Fruit fly (Drosophila melanogaster) whole organism, embryonic: ENCODE measurements around the gene CG43750.

Experiments
- BEAF-32 ChIP-seq: fragments of 200-800 bp; sonication (Bioruptor generic); optimal IDR thresholded peaks from 3 replicates; lab custom pipeline; 2017; ENCODE audit warnings: missing biosample characterization, missing genetic modification characterization, mild to moderate bottlenecking, moderate library complexity, missing genetic modification reagents
- Bgb ChIP-seq: fragments of 200-800 bp; sonication (Bioruptor generic); IDR thresholded peaks from 2 replicates; pipeline ENCODE4 v1.3.6; 2022; ENCODE audit warnings: missing biosample characterization, missing genetic modification characterization; ENCODE audit not compliant: partially characterized antibody
- CG10147 ChIP-seq: fragments of 200-800 bp; sonication (Bioruptor generic); optimal IDR thresholded peaks from 2 replicates; lab custom pipeline; 2019; ENCODE audit warnings: missing biosample characterization, mild to moderate bottlenecking, missing genetic modification characterization, moderate library complexity
- CG10321 ChIP-seq: fragments of 200-800 bp; sonication (Bioruptor generic); IDR thresholded peaks from 2 replicates; pipeline ENCODE4 v1.3.6; 2022; ENCODE audit warnings: missing biosample characterization, missing genetic modification characterization
- CG10462 ChIP-seq: fragments of 200-800 bp; sonication (Bioruptor generic); optimal IDR thresholded peaks from 2 replicates; lab custom pipeline; 2016; ENCODE audit warnings: missing biosample characterization, missing genetic modification characterization
- CG12299 ChIP-seq: fragments of 200-800 bp; sonication (Bioruptor generic); optimal IDR thresholded peaks from 2 replicates; lab custom pipeline; 2018; ENCODE audit warnings: missing biosample characterization, mild to moderate bottlenecking, missing genetic modification characterization
- CG12659 ChIP-seq: fragments of 200-800 bp; sonication (Bioruptor generic); optimal IDR thresholded peaks from 3 replicates; lab custom pipeline; 2017; ENCODE audit warnings: mild to moderate bottlenecking, missing biosample characterization, missing genetic modification reagents, missing genetic modification characterization
- CG13624 ChIP-seq: fragments of 200-800 bp; sonication (Bioruptor generic); optimal IDR thresholded peaks from 2 replicates; lab custom pipeline; 2016; ENCODE audit warnings: missing biosample characterization, missing genetic modification characterization
- CG15073 ChIP-seq: fragments of 200-800 bp; sonication (Bioruptor generic); optimal IDR thresholded peaks from 2 replicates; lab custom pipeline; 2016; ENCODE audit warnings: missing biosample characterization, missing genetic modification characterization
- CG15601 ChIP-seq: fragments of 200-800 bp; sonication (Bioruptor generic); optimal IDR thresholded peaks from 3 replicates; lab custom pipeline; 2019; ENCODE audit warnings: missing biosample characterization, mild to moderate bottlenecking, missing genetic modification characterization, moderate library complexity
- CG17385 ChIP-seq: fragments of 200-800 bp; sonication (Bioruptor generic); optimal IDR thresholded peaks from 3 replicates; lab custom pipeline; 2018; ENCODE audit warnings: missing biosample characterization, mild to moderate bottlenecking, missing genetic modification characterization
- CG17829 ChIP-seq: fragments of 200-800 bp; optimal IDR thresholded peaks from 2 replicates; lab custom pipeline; 2019; ENCODE audit warnings: missing biosample characterization, mild to moderate bottlenecking, missing genetic modification characterization, moderate library complexity
- CG17912 ChIP-seq: fragments of 200-800 bp; sonication (Bioruptor generic); optimal IDR thresholded peaks from 2 replicates; lab custom pipeline; 2018; ENCODE audit warnings: missing biosample characterization, mild to moderate bottlenecking, missing genetic modification characterization
- CG1832 ChIP-seq: fragments of 200-800 bp; sonication (Bioruptor generic); optimal IDR thresholded peaks from 2 replicates; lab custom pipeline; 2017; ENCODE audit warnings: missing biosample characterization, mild to moderate bottlenecking, missing genetic modification characterization, inconsistent platforms
- CG30431 ChIP-seq: fragments of 200-800 bp; sonication (Bioruptor generic); optimal IDR thresholded peaks from 2 replicates; lab custom pipeline; 2017; ENCODE audit warnings: missing biosample characterization, missing genetic modification characterization
- CG3163 ChIP-seq: fragments of 200-800 bp; sonication (Bioruptor generic); optimal IDR thresholded peaks from 3 replicates; lab custom pipeline; 2016; ENCODE audit warnings: missing biosample characterization, missing genetic modification characterization
- CG3726 ChIP-seq: fragments of 200-800 bp; sonication (Bioruptor generic); IDR thresholded peaks from 3 replicates; pipeline ENCODE4, ENCODE4 v1.3.6; 2022; ENCODE audit warnings: missing biosample characterization, missing genetic modification characterization
- CG6254 ChIP-seq: fragments of 200-800 bp; sonication (Bioruptor generic); optimal IDR thresholded peaks from 3 replicates; lab custom pipeline; 2017; ENCODE audit warnings: mild to moderate bottlenecking, missing biosample characterization, missing genetic modification reagents, missing genetic modification characterization
- CG7839 ChIP-seq: fragments of 200-800 bp; sonication (Bioruptor generic); optimal IDR thresholded peaks from 3 replicates; lab custom pipeline; 2018; ENCODE audit warnings: missing biosample characterization, mild to moderate bottlenecking, missing genetic modification characterization, moderate library complexity
- CG7928 ChIP-seq: fragments of 200-800 bp; sonication (Bioruptor generic); optimal IDR thresholded peaks from 2 replicates; lab custom pipeline; 2017; ENCODE audit warnings: missing biosample characterization, mild to moderate bottlenecking, missing genetic modification characterization
- CG9215 ChIP-seq: fragments of 200-800 bp; sonication (Bioruptor generic); IDR thresholded peaks from 2 replicates; pipeline ENCODE4 v1.3.6; 2022; ENCODE audit warnings: missing biosample characterization, missing genetic modification characterization
- Gsc ChIP-seq: fragments of 200-800 bp; sonication (Bioruptor generic); IDR thresholded peaks from 2 replicates; pipeline ENCODE4 v1.3.6; 2022; ENCODE audit warnings: missing biosample characterization, missing genetic modification characterization
- Lim3 ChIP-seq: fragments of 200-800 bp; sonication (Bioruptor generic); IDR thresholded peaks from 2 replicates; pipeline ENCODE4 v1.3.6; 2022; ENCODE audit warnings: missing biosample characterization, missing genetic modification characterization
- MBD-R2 ChIP-seq: fragments of 200-800 bp; sonication (Bioruptor generic); IDR thresholded peaks from 2 replicates; pipeline ENCODE4 v1.3.6; 2022; ENCODE audit warnings: missing biosample characterization, missing genetic modification characterization
- Med ChIP-seq: fragments of 200-800 bp; sonication (Bioruptor generic); peaks from one replicate; lab custom pipeline; 2016; ENCODE audit warnings: missing biosample characterization, missing genetic modification characterization, mild to moderate bottlenecking, inconsistent platforms, moderate library complexity
- Opbp ChIP-seq: fragments of 200-800 bp; sonication (Bioruptor generic); IDR thresholded peaks from 3 replicates; pipeline ENCODE4 v1.3.6; 2022; ENCODE audit warnings: missing biosample characterization, missing genetic modification characterization; ENCODE audit not compliant: partially characterized antibody
- Rfx ChIP-seq: fragments of 200-800 bp; sonication (Bioruptor generic); IDR thresholded peaks from 2 replicates; pipeline ENCODE4 v1.3.6; 2022; ENCODE audit warnings: missing biosample characterization, missing genetic modification characterization
- YL-1 ChIP-seq: fragments of 200-800 bp; sonication (Bioruptor generic); optimal IDR thresholded peaks from 3 replicates; lab custom pipeline; 2017; ENCODE audit warnings: missing biosample characterization, mild to moderate bottlenecking, missing genetic modification characterization
- ab ChIP-seq: fragments of 200-800 bp; sonication (Bioruptor generic); optimal IDR thresholded peaks from 2 replicates; lab custom pipeline; 2016; ENCODE audit warnings: missing biosample characterization, missing genetic modification characterization
- ara ChIP-seq: fragments of 200-800 bp; sonication (Bioruptor generic); IDR thresholded peaks from 2 replicates; pipeline ENCODE4 v1.3.6; 2022; ENCODE audit warnings: missing biosample characterization, missing genetic modification characterization
- bbx ChIP-seq: fragments of 200-800 bp; sonication (Bioruptor generic); IDR thresholded peaks from 2 replicates; pipeline ENCODE4 v1.3.6; 2022; ENCODE audit warnings: missing biosample characterization, missing genetic modification characterization; ENCODE audit not compliant: partially characterized antibody
- bowl ChIP-seq: fragments of 200-800 bp; sonication (Bioruptor generic); IDR thresholded peaks from 2 replicates; pipeline ENCODE4 v1.3.6; 2022; ENCODE audit warnings: missing biosample characterization, missing genetic modification characterization
- btn ChIP-seq: fragments of 200-800 bp; sonication (Bioruptor generic); optimal IDR thresholded peaks from 2 replicates; lab custom pipeline; 2016; ENCODE audit warnings: missing biosample characterization, missing genetic modification characterization
- crc ChIP-seq: fragments of 200-800 bp; sonication (Bioruptor generic); optimal IDR thresholded peaks from 2 replicates; lab custom pipeline; 2016; ENCODE audit warnings: missing biosample characterization, missing genetic modification characterization
- croc ChIP-seq: fragments of 200-800 bp; sonication (Bioruptor generic); conservative IDR thresholded peaks from 3 replicates; pipeline ENCODE4 v1.3.6; 2022; ENCODE audit warnings: missing biosample characterization, missing genetic modification characterization
- dm ChIP-seq: fragments of 200-800 bp; sonication (Bioruptor generic); optimal IDR thresholded peaks from 3 replicates; lab custom pipeline; 2016; ENCODE audit warnings: missing biosample characterization, missing genetic modification characterization
- esg ChIP-seq: fragments of 200-800 bp; sonication (Bioruptor generic); conservative IDR thresholded peaks from 2 replicates; pipeline ENCODE4 v1.3.6; 2022; ENCODE audit warnings: missing biosample characterization, missing genetic modification characterization
- fd3F ChIP-seq: fragments of 200-800 bp; sonication (Bioruptor generic); optimal IDR thresholded peaks from 2 replicates; lab custom pipeline; 2018; ENCODE audit warnings: missing biosample characterization, mild to moderate bottlenecking, missing genetic modification characterization, moderate library complexity
- gcm ChIP-seq: fragments of 200-800 bp; sonication (Bioruptor generic); optimal IDR thresholded peaks from 2 replicates; lab custom pipeline; 2019; ENCODE audit warnings: missing biosample characterization, mild to moderate bottlenecking, missing genetic modification characterization, moderate library complexity
- hkb ChIP-seq, 2 experiments: fragments of 200-800 bp in 1 of 2; fragments of >200 bp in 1 of 2; sonication (Bioruptor generic) in 1 of 2; IDR thresholded peaks in 1 of 2; optimal IDR thresholded peaks in 1 of 2; 2 replicates each; pipeline versions ENCODE4 v1.3.6 to Lab custom; 2017 to 2022; ENCODE audit warnings: missing biosample characterization in 1 of 2, missing genetic modification characterization in 1 of 2
- jigr1 ChIP-seq: fragments of 200-800 bp; sonication (Bioruptor generic); IDR thresholded peaks from 3 replicates; pipeline ENCODE4 v1.3.6; 2022; ENCODE audit warnings: missing biosample characterization, missing genetic modification characterization
- jing ChIP-seq: fragments of 200-800 bp; sonication (Bioruptor generic); optimal IDR thresholded peaks from 2 replicates; lab custom pipeline; 2018; ENCODE audit warnings: missing biosample characterization, mild to moderate bottlenecking, missing genetic modification characterization
- kah ChIP-seq: fragments of 200-800 bp; sonication (Bioruptor generic); optimal IDR thresholded peaks from 2 replicates; lab custom pipeline; 2018; ENCODE audit warnings: missing biosample characterization, mild to moderate bottlenecking, missing genetic modification characterization
- otp ChIP-seq: fragments of 200-800 bp; sonication (Bioruptor generic); IDR thresholded peaks from 3 replicates; pipeline ENCODE4, ENCODE4 v1.3.6; 2022; ENCODE audit warnings: missing biosample characterization, missing genetic modification characterization
- pfk ChIP-seq: fragments of 200-800 bp; sonication (Bioruptor generic); optimal IDR thresholded peaks from 2 replicates; lab custom pipeline; 2018; ENCODE audit warnings: missing biosample characterization, mild to moderate bottlenecking, missing genetic modification characterization, moderate library complexity
- sna ChIP-seq: fragments of 200-800 bp; sonication (Bioruptor generic); IDR thresholded peaks from 2 replicates; pipeline ENCODE4 v1.3.6; 2022; ENCODE audit warnings: missing biosample characterization, missing genetic modification characterization; ENCODE audit not compliant: partially characterized antibody
- sob ChIP-seq: fragments of 200-800 bp; sonication (Bioruptor generic); IDR thresholded peaks from 2 replicates; pipeline ENCODE4 v1.3.6; 2022; ENCODE audit warnings: missing biosample characterization, missing genetic modification characterization
- stc ChIP-seq: fragments of 200-800 bp; sonication (Bioruptor generic); IDR thresholded peaks from 2 replicates; pipeline ENCODE4 v1.3.6; 2022; ENCODE audit warnings: missing biosample characterization, missing genetic modification characterization
- toy ChIP-seq: fragments of 200-800 bp; sonication (Bioruptor generic); IDR thresholded peaks from 2 replicates; pipeline ENCODE4 v1.3.6; 2022; ENCODE audit warnings: missing biosample characterization, missing genetic modification characterization
- wdn ChIP-seq: fragments of 200-800 bp; sonication (Bioruptor generic); IDR thresholded peaks from 2 replicates; pipeline ENCODE4 v1.3.6; 2022; ENCODE audit warnings: missing biosample characterization, missing genetic modification characterization

Gene CG43750

DNA sequence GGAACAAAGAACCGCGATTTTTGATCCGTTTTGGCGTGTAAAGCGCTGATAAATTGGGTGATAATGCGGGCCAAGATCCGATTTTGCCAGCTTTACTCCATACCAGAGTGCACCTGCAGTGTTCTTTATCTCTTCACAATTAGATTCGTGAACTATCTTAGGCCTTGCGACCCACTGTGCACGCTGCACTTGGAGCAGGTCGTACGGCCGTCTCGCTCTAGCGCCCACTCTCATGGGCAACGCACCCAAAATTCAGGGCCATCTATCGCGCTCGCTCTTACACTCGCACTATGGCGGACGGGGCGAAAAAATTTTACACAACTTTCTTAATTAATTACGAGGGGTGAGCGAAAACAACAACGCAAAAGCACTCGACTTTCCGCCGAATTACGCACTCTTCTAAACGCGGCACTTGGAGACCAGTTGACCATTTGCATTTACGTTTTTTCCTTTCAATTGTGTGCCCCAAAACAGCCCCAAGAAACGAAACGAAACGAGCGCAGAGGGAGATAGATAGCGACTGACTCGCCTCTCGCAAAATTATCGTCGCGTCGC is 26.2 kb downstream of the CG43750 start (continued):
- TF ChIP-seq CG13624 (peak; percentile 19), CG15601 (tag; lab: Kevin White, UChicago) (no peak), CG10462 (GFP tag; lab: Kevin White, UChicago) (no peak), Opbp (peak; percentile 64; the same call in 1 of the 3 replicates), BEAF-32 (no peak), kah (no peak), esg (peak; percentile 36; the same call in 1 of the 2 replicates), Gsc (GFP tag; lab: Robert Waterston, UW) (no peak), YL-1 (GFP tag; lab: Kevin White, UChicago) (peak; percentile 68), CG1832 (GFP tag; lab: Kevin White, UChicago) (peak; percentile 95), jing (GFP tag; lab: Kevin White, UChicago) (no peak), croc (0 out of 3 replicates have a peak, but pooled peaks have one; percentile 3), bbx (peak; percentile 72), CG30431 (GFP tag; lab: Kevin White, UChicago) (no peak), pfk (GFP tag; lab: Kevin White, UChicago) (no peak), ara (GFP tag; lab: Robert Waterston, UW) (peak; percentile 43; the same call in 1 of the 2 replicates), CG6254 (GFP tag; lab: Kevin White, UChicago) (no peak), wdn (GFP tag; lab: Robert Waterston, UW) (no peak), CG3163 (GFP tag; lab: Kevin White, UChicago) (peak; percentile 1), Bgb (peak; percentile 49; the same call in 1 of the 2 replicates), CG17829 (no peak), CG12659 (GFP tag; lab: Kevin White, UChicago) (no peak), CG10321 (GFP tag; lab: Robert Waterston, UW) (peak; percentile 98), hkb (optimal IDR thresholded peaks at IDR 0.05; lab: Kevin White, UChicago) (no peak), hkb (GFP tag; IDR thresholded peaks at IDR 0.05; lab: Robert Waterston, UW) (peak; percentile 25; the same call in 1 of the 2 replicates), fd3F (no peak), CG3726 (0 out of 3 replicates have a peak, but pooled peaks have one; percentile 13), CG17912 (no peak), CG10147 (no peak), crc (no peak), bowl (no peak), Rfx (GFP tag; lab: Robert Waterston, UW) (peak; percentile 26), sna (0 out of 2 replicates have a peak, but pooled peaks have one; percentile 36), otp (GFP tag; lab: Robert Waterston, UW) (0 out of 3 replicates have a peak, but pooled peaks have one; percentile 46)

DNA sequence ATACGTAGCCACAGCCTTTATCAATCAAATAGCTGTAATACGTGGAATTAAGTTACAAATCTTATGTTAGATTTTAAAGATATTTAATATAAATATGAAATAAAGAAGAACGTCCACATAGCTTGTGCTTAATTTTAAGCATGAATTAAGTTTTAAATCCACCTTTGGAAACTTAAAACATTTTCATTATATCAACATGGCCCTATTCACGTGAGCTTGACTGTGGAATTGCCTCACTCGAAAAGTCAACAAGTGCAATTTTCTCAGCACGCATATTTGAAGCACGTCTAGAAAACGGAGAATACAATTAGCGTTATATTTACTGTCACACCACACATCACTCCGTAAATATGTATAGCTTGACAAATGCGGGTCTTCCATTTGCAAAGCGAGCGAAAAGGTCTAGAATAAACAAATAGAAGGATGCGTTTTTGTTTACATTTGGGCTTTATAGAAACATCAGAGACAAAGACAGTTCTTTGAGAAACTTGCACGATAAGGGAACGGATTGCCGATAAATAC is 26.8 kb downstream of the CG43750 start:
- no peak for TF ChIP-seq ab (GFP tag; lab: Kevin White, UChicago)
- TF ChIP-seq gcm (GFP tag; lab: Kevin White, UChicago): peak; percentile 91
- TF ChIP-seq jigr1 (GFP tag; lab: Robert Waterston, UW): no peak
- peak; percentile 91 for TF ChIP-seq CG12299 (tag; lab: Kevin White, UChicago)
- no peak for TF ChIP-seq Opbp
- TF ChIP-seq CG15073: no peak
- TF ChIP-seq CG7928 (GFP tag; lab: Kevin White, UChicago): peak; percentile 42
- peak; percentile 87 for TF ChIP-seq CG17385 (GFP tag; lab: Kevin White, UChicago)
- peak; percentile 90 for TF ChIP-seq kah
- peak; percentile 20; the same call in 1 of the 2 replicates for TF ChIP-seq Lim3 (GFP tag; lab: Robert Waterston, UW)
- TF ChIP-seq YL-1 (GFP tag; lab: Kevin White, UChicago): no peak
- TF ChIP-seq CG7839 (tag; lab: Kevin White, UChicago): peak; percentile 95
- TF ChIP-seq CG9215 (GFP tag; lab: Robert Waterston, UW): peak; percentile 78; the same call in 1 of the 2 replicates
- TF ChIP-seq dm (GFP tag; lab: Kevin White, UChicago): no peak
- TF ChIP-seq stc (GFP tag; lab: Robert Waterston, UW): peak; percentile 87
- TF ChIP-seq btn (GFP tag; lab: Kevin White, UChicago): peak; percentile 24
- peak; percentile 64 for TF ChIP-seq MBD-R2 (GFP tag; lab: Robert Waterston, UW)
- peak; percentile 69; the same call in 1 of the 2 replicates for TF ChIP-seq toy (GFP tag; lab: Robert Waterston, UW)
- peak; percentile 93 for TF ChIP-seq Med (GFP tag; lab: Kevin White, UChicago)
- peak; percentile 63 for TF ChIP-seq CG10462 (GFP tag; lab: Kevin White, UChicago)
- TF ChIP-seq sob (GFP tag; lab: Robert Waterston, UW): peak; percentile 85
